Worm (Caenorhabditis elegans) whole organism, L4 larva: ENCODE measurements around the gene C10G8.8.

Experiments
- R02D3.7 ChIP-seq: fragments of 150-350 bp; sonication (generic microtip); optimal IDR thresholded peaks from 3 replicates; lab custom pipeline; 2014; ENCODE audit warnings: missing biosample characterization, missing genetic modification characterization
- ama-1 ChIP-seq: fragments of 150-350 bp; optimal IDR thresholded peaks from 2 replicates; lab custom pipeline; 2014; ENCODE audit warnings: inconsistent platforms, mixed read lengths
- daf-12 ChIP-seq: fragments of 150-350 bp; optimal IDR thresholded peaks from 2 replicates; lab custom pipeline; 2014; ENCODE audit warnings: missing biosample characterization, missing genetic modification reagents, missing genetic modification characterization
- lin-13 ChIP-seq: fragments of 150-350 bp; optimal IDR thresholded peaks from 2 replicates; lab custom pipeline; 2014; ENCODE audit warnings: missing biosample characterization, missing genetic modification reagents, missing genetic modification characterization
- nhr-111 ChIP-seq: fragments of 200-800 bp; sonication (Bioruptor generic); optimal IDR thresholded peaks from 2 replicates; lab custom pipeline; 2018; ENCODE audit warnings: mild to moderate bottlenecking, missing genetic modification characterization, missing compliant biosample characterization
- nhr-48 ChIP-seq: sonication (generic microtip); optimal IDR thresholded peaks from 2 replicates; lab custom pipeline; 2016; ENCODE audit warnings: mild to moderate bottlenecking, missing genetic modification characterization, missing compliant biosample characterization
- nhr-6 ChIP-seq: fragments of 150-350 bp; optimal IDR thresholded peaks from 2 replicates; lab custom pipeline; 2014; ENCODE audit warnings: missing biosample characterization, missing genetic modification characterization
- nhr-77 ChIP-seq: fragments of 150-350 bp; optimal IDR thresholded peaks from 2 replicates; lab custom pipeline; 2014; ENCODE audit warnings: missing biosample characterization, missing genetic modification characterization
- pqm-1 ChIP-seq: sonication (generic microtip); optimal IDR thresholded peaks from 2 replicates; lab custom pipeline; 2017; ENCODE audit warnings: missing biosample characterization, missing genetic modification characterization
- tag-97 ChIP-seq: fragments of 200-800 bp; sonication (Bioruptor generic); IDR thresholded peaks from 2 replicates; pipeline ENCODE4 v1.3.6; 2022; ENCODE audit warnings: missing genetic modification characterization, missing compliant biosample characterization
- vab-7 ChIP-seq: fragments of 200-800 bp; sonication (Bioruptor generic); IDR thresholded peaks from 2 replicates; pipeline ENCODE4 v1.3.6; 2022; ENCODE audit warnings: missing genetic modification reagents, missing genetic modification characterization, missing compliant biosample characterization

DNA sequence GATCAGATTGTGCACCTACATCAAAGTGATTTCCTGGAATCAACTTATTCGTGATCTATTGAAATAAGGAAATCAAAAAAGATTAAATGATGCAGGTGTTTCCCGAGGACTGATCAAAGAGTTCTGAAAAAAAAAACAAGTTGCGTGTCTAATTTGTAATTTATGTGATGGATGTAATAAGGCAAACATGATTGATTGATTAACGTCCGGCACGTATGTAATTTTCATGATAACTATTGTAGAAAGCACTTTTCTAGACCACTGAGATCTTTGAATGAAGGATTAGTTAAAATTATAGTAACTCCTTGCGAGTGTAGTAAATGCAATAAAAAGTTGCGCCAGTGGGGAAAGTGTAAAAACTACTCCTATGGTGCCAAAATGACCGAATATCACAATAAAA lies 17.2 kb upstream of the C10G8.8 start, which contains the start of gene srg-25:
- TF ChIP-seq vab-7 (GFP tag; lab: Robert Waterston, UW) (no peak), nhr-111 (GFP tag; lab: Kevin White, UChicago) (no peak), lin-13 (GFP tag; lab: Kevin White, UChicago) (no peak), nhr-77 (tag; lab: Kevin White, UChicago) (no peak), nhr-6 (no peak), R02D3.7 (tag; lab: Kevin White, UChicago) (no peak), nhr-48 (tag; lab: Kevin White, UChicago) (no peak), ama-1 (lab: Kevin White, UChicago) (no peak), daf-12 (tag; lab: Kevin White, UChicago) (no peak), tag-97 (no peak), pqm-1 (tag; lab: Kevin White, UChicago) (no peak)
